Worm (Caenorhabditis elegans) whole organism, young adult: Measurements from ENCODE around the gene sre-5.

Source experiments
- aptf-2 ChIP-seq: fragments of 200-800 bp; sonication (Bioruptor generic); conservative IDR thresholded peaks from 2 replicates; pipeline ENCODE4 v1.3.6; 2022; ENCODE audit warnings: missing genetic modification reagents, missing genetic modification characterization, missing compliant biosample characterization
- chd-7 ChIP-seq: sonication (generic microtip); optimal IDR thresholded peaks from 2 replicates; lab custom pipeline; 2016; ENCODE audit warnings: mild to moderate bottlenecking, missing genetic modification characterization, moderate library complexity, missing compliant biosample characterization
- him-1 ChIP-seq: sonication (generic microtip); optimal IDR thresholded peaks from 2 replicates; lab custom pipeline; 2016; ENCODE audit warnings: missing genotype, missing genetic modification reagents, missing genetic modification characterization, missing compliant biosample characterization
- madf-3 ChIP-seq: fragments of 200-800 bp; sonication (Bioruptor generic); IDR thresholded peaks from 2 replicates; pipeline ENCODE4 v1.3.6; 2022; ENCODE audit warnings: missing genetic modification reagents, missing genetic modification characterization, missing compliant biosample characterization
- madf-8 ChIP-seq: fragments of 200-800 bp; sonication (Bioruptor generic); conservative IDR thresholded peaks from 2 replicates; pipeline ENCODE4 v1.3.6; 2022; ENCODE audit warnings: missing genetic modification reagents, missing genetic modification characterization, missing compliant biosample characterization
- tbx-9 ChIP-seq: sonication (generic microtip); optimal IDR thresholded peaks from 2 replicates; lab custom pipeline; 2016; ENCODE audit warnings: borderline replicate concordance, missing genetic modification characterization, inconsistent platforms, missing compliant biosample characterization
- unc-62 ChIP-seq: fragments of 150-350 bp; optimal IDR thresholded peaks from 2 replicates; lab custom pipeline; 2014; ENCODE audit warnings: missing biosample characterization, missing genetic modification reagents, missing genetic modification characterization

DNA sequence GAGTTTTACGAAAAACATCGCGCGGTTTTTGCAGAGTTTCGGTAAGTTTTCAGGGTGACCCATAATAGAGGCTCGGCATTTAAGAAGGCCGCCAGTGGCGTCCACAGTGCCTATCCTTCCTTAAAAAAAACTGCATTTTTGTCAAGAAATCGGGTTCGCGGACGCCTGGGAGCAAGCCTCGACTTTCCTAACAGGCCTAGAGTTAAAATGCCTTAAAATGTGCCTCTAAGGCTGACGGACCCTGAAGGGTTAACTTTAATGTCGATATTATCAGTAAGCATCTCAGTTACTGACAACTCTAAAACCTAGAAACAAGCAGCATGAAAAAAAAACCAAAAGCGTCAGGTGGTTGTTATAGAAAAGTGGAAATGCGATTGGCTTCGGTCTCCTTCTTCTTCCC, 5.8 kb upstream of the sre-5 start:
- TF ChIP-seq madf-8 (GFP tag; lab: Robert Waterston, UW) (no peak), unc-62 (GFP tag; lab: Kevin White, UChicago) (no peak), tbx-9 (tag; lab: Kevin White, UChicago) (no peak), him-1 (tag; lab: Kevin White, UChicago) (no peak), madf-3 (no peak), chd-7 (tag; lab: Kevin White, UChicago) (no peak), aptf-2 (GFP tag; lab: Robert Waterston, UW) (no peak)
